Fruit fly (Drosophila melanogaster): ENCODE data around the gene Ir85a.

The Ir85a gene

DNA sequence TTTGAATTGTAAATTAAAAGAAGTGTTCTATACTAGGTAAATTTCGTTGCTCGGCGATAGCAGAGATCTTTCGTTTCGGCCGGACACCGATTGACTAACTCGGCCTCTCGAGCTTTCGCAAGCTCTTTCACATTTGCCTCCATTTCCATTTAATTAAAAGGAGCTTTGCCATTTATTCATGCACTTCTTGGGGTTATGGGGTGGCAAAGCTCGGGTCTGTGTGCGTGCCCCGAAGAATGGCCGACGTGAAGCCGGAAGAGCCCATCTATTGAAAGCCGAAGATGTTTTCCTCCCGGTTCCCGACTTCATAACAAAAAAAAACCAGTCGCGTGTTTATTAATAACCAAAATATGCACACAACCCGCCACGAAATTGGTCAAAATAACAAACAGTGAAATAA, 5.4 kb downstream of the Ir85a start (continued):
- no peak for TF ChIP-seq CG2129 (GFP tag; IDR thresholded peaks at IDR 0.05; ENCODE audit: partially characterized antibody)
- TF ChIP-seq MBD-R2 (GFP tag; IDR thresholded peaks at IDR 0.05), result no peak
- no peak for TF ChIP-seq MESR4 (GFP tag; optimal IDR thresholded peaks at IDR 0.05)
- TF ChIP-seq CG8944 (GFP tag; optimal IDR thresholded peaks at IDR 0.05), result no peak
- TF ChIP-seq ken (GFP tag; IDR thresholded peaks at IDR 0.05), result no peak
- TF ChIP-seq CG13296 (GFP tag; optimal IDR thresholded peaks at IDR 0.05), result peak; percentile 38
- TF ChIP-seq CG11695 (GFP tag; IDR thresholded peaks at IDR 0.05), result no peak
- TF ChIP-seq Eip74EF (GFP tag; optimal IDR thresholded peaks at IDR 0.05), result peak in 1 of 2 experiments; percentile 66
- no peak for TF ChIP-seq emc (GFP tag; optimal IDR thresholded peaks at IDR 0.05)
- TF ChIP-seq CG3407 (GFP tag; optimal IDR thresholded peaks at IDR 0.05), result no peak
- peak; percentile 6 for TF ChIP-seq scrt (GFP tag; optimal IDR thresholded peaks at IDR 0.05)
- TF ChIP-seq CG6791 (GFP tag; IDR thresholded peaks at IDR 0.05; ENCODE audit: partially characterized antibody), result no peak
- TF ChIP-seq CG16813 (GFP tag; IDR thresholded peaks at IDR 0.05; ENCODE audit: partially characterized antibody), result no peak
- peak; percentile 54; the same call in 1 of the 2 replicates for TF ChIP-seq vvl (GFP tag; IDR thresholded peaks at IDR 0.05)
- peak; percentile 54 for TF ChIP-seq CG12769 (tag; optimal IDR thresholded peaks at IDR 0.05)
- TF ChIP-seq CG31388 (GFP tag; optimal IDR thresholded peaks at IDR 0.05), result no peak
- no peak for TF ChIP-seq Ravus (GFP tag; IDR thresholded peaks at IDR 0.05)
- TF ChIP-seq CG6689 (GFP tag; IDR thresholded peaks at IDR 0.05), result no peak
- no peak for TF ChIP-seq dati (GFP tag; IDR thresholded peaks at IDR 0.05)
- no peak for TF ChIP-seq dm (GFP tag; optimal IDR thresholded peaks at IDR 0.05)
- no peak for TF ChIP-seq tll (GFP tag; optimal IDR thresholded peaks at IDR 0.05)
- no peak for TF ChIP-seq hb (GFP tag; IDR thresholded peaks at IDR 0.05; ENCODE audit: partially characterized antibody)
- TF ChIP-seq Oli (tag; optimal IDR thresholded peaks at IDR 0.05), result no peak
- no peak for TF ChIP-seq CG8290 (GFP tag; optimal IDR thresholded peaks at IDR 0.05)
- TF ChIP-seq CG8290 (tag; optimal IDR thresholded peaks at IDR 0.05), result peak in 1 of 2 experiments; percentile 11
- no peak for TF ChIP-seq exex (tag; optimal IDR thresholded peaks at IDR 0.05)
- TF ChIP-seq fd3F (GFP tag; optimal IDR thresholded peaks at IDR 0.05), result no peak
- TF ChIP-seq gce (GFP tag; IDR thresholded peaks at IDR 0.05), result no peak
- no peak for TF ChIP-seq da (GFP tag; optimal IDR thresholded peaks at IDR 0.05)
- TF ChIP-seq croc (GFP tag; conservative IDR thresholded peaks at IDR 0.05), result no peak
- peak in 1 of 2 experiments; percentile 65 for TF ChIP-seq Hr78 (GFP tag; optimal IDR thresholded peaks at IDR 0.05)
- TF ChIP-seq aop (GFP tag; IDR thresholded peaks at IDR 0.05), result no peak
- no peak for TF ChIP-seq CG10274 (GFP tag; optimal IDR thresholded peaks at IDR 0.05)
- TF ChIP-seq crol (GFP tag; IDR thresholded peaks at IDR 0.05), result no peak
- no peak for TF ChIP-seq sens-2 (GFP tag; IDR thresholded peaks at IDR 0.05)
- peak; percentile 26; the same call in 1 of the 3 replicates for TF ChIP-seq dysf (GFP tag; IDR thresholded peaks at IDR 0.05)
- TF ChIP-seq sqz (GFP tag; optimal IDR thresholded peaks at IDR 0.05), result no peak
- TF ChIP-seq Elba2 (GFP tag; optimal IDR thresholded peaks at IDR 0.05), result no peak
- no peak for TF ChIP-seq Awh (GFP tag; IDR thresholded peaks at IDR 0.05)
- no peak for TF ChIP-seq CG1603 (tag; optimal IDR thresholded peaks at IDR 0.05)
- TF ChIP-seq CG6254 (GFP tag; optimal IDR thresholded peaks at IDR 0.05), result no peak
- TF ChIP-seq Med (GFP tag), result peak; percentile 72
- TF ChIP-seq en (GFP tag; optimal IDR thresholded peaks at IDR 0.05), result no peak
- TF ChIP-seq CG15011 (GFP tag; optimal IDR thresholded peaks at IDR 0.05), result no peak
- TF ChIP-seq Hand (GFP tag; optimal IDR thresholded peaks at IDR 0.05), result no peak
- TF ChIP-seq Stat92E (GFP tag; optimal IDR thresholded peaks at IDR 0.05), result no peak
- no peak for TF ChIP-seq ato (GFP tag; IDR thresholded peaks at IDR 0.05; ENCODE audit: partially characterized antibody)
- no peak for TF ChIP-seq CG8359 (GFP tag; optimal IDR thresholded peaks at IDR 0.05; ENCODE audit: borderline replicate concordance)
- TF ChIP-seq Ets97D (GFP tag; optimal IDR thresholded peaks at IDR 0.05), result peak; percentile 16
- no peak for TF ChIP-seq CG18476 (GFP tag; optimal IDR thresholded peaks at IDR 0.05)

Data from whole organism, embryonic.